Fruit fly (Drosophila melanogaster) whole organism: ENCODE data around the gene FER.

Experiments
- CG8478 ChIP-seq: fragments of >200 bp; optimal IDR thresholded peaks from 2 replicates; lab custom pipeline; 2018; ENCODE audit warnings: inconsistent platforms
- Dll ChIP-seq: fragments of >200 bp; optimal IDR thresholded peaks from 2 replicates; lab custom pipeline; 2017
- EcR ChIP-seq, 2 experiments: fragments of >200 bp; optimal IDR thresholded peaks; 2 replicates each; lab custom pipeline; 2017; ENCODE audit warnings: missing biosample characterization in 2 of 2, missing genetic modification characterization in 2 of 2, missing genetic modification reagents in 2 of 2
- psq ChIP-seq: fragments of >200 bp; optimal IDR thresholded peaks from 2 replicates; lab custom pipeline; 2017
- usp ChIP-seq: fragments of >200 bp; optimal IDR thresholded peaks from 2 replicates; lab custom pipeline; 2017; ENCODE audit warnings: missing biosample characterization, missing genetic modification characterization, mixed read lengths

DNA sequence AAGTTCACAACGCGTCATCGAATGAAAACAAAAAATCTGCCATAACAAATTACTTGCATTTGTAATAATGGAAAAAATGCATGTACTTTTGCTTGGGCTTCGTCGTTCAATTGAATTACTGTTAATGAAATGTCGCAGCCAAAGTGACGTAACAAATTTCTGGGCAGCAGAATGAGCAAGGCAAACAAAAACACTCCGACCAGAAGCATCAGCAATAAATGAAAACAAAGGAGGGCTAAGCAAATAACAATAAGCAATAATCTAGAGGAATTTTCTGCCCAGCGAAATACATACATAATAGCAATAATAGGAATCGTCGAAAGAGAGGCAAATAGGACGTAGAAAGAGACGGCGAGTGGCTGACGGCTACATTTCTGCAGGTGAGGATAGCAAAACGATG, 28.0 kb upstream of the FER start:
- TF ChIP-seq CG8478 (lab: Kevin White, UChicago): no peak
- TF ChIP-seq Dll (lab: Kevin White, UChicago): no peak
- TF ChIP-seq psq (lab: Kevin White, UChicago): no peak
- no peak for TF ChIP-seq EcR (GFP tag; optimal IDR thresholded peaks at IDR 0.05; lab: Kevin White, UChicago)
- TF ChIP-seq usp: no peak
